In the genomic region with DNA sequence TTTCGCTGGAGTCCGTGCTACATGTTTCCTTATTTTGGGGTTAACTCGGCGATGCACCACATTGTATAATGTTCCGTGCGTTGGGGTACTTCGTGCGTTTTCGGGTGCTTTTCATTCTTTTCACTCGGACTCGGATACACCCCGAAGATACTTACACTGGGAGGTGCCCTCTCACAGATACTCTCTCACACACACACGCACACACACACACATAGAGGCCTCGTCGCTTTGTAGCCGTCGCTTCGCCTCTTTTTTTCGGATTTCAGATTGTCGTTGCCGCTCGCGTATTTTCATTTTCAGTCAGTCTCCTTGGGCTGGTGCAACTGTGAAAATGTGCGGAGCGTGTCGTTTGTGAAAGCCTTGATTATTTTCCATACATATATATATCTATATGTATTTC, we compare ENCODE assay signal across 5 fruit fly cellular contexts.
TF ChIP-seq lines count a peak whose summit lies in the region.

No protein-coding gene starts in this region.

- no peak for TF ChIP-seq CTCF in whole organism, embryonic (GFP tag; optimal IDR thresholded peaks at IDR 0.05; lab: Kevin White, UChicago)

TF ChIP-seq in whole organism, adult, 20 proteins besides CTCF, POLR2A, EP300 and RAD21 (continues in another document):
- TF ChIP-seq CG11617 (GFP tag; optimal IDR thresholded peaks at IDR 0.05; lab: Kevin White, UChicago), result peak; percentile 65
- peak; percentile 91 for TF ChIP-seq cic (GFP tag; optimal IDR thresholded peaks at IDR 0.05; lab: Kevin White, UChicago)
- TF ChIP-seq Clk (GFP tag; optimal IDR thresholded peaks at IDR 0.05; lab: Kevin White, UChicago), result peak; percentile 85
- TF ChIP-seq tj (GFP tag; optimal IDR thresholded peaks at IDR 0.05; lab: Kevin White, UChicago), result peak; percentile 66
- TF ChIP-seq pad (GFP tag; optimal IDR thresholded peaks at IDR 0.05; lab: Kevin White, UChicago), result no peak
- peak; percentile 26 for TF ChIP-seq Hr96 (GFP tag; optimal IDR thresholded peaks at IDR 0.05; lab: Kevin White, UChicago)
- TF ChIP-seq ovo (GFP tag; optimal IDR thresholded peaks at IDR 0.05; lab: Kevin White, UChicago), result peak; percentile 53
- peak; percentile 61 for TF ChIP-seq Mnt (GFP tag; optimal IDR thresholded peaks at IDR 0.05; lab: Kevin White, UChicago)
- peak; percentile 80 for TF ChIP-seq CG12768 (GFP tag; optimal IDR thresholded peaks at IDR 0.05; lab: Kevin White, UChicago)
- no peak for TF ChIP-seq cnc (optimal IDR thresholded peaks at IDR 0.05; lab: Kevin White, UChicago)
- TF ChIP-seq CG7101 (tag; optimal IDR thresholded peaks at IDR 0.05; lab: Kevin White, UChicago), result peak; percentile 57
- peak; percentile 69 for TF ChIP-seq CG7045 (GFP tag; optimal IDR thresholded peaks at IDR 0.05; lab: Kevin White, UChicago)
- TF ChIP-seq CG33017 (tag; optimal IDR thresholded peaks at IDR 0.05; lab: Kevin White, UChicago), result peak; percentile 79
- peak; percentile 2 for TF ChIP-seq CG1620 (GFP tag; optimal IDR thresholded peaks at IDR 0.05; lab: Kevin White, UChicago)
- peak; percentile 45 for TF ChIP-seq CG14711 (tag; optimal IDR thresholded peaks at IDR 0.05; lab: Kevin White, UChicago)
- TF ChIP-seq bab1 (GFP tag; optimal IDR thresholded peaks at IDR 0.05; lab: Kevin White, UChicago), result peak; percentile 66
- no peak for TF ChIP-seq kay (GFP tag; lab: Kevin White, UChicago; ENCODE audit: borderline replicate concordance)

TF ChIP-seq in whole organism, embryonic, 481 proteins besides CTCF, POLR2A, EP300 and RAD21 (continues in another document):
- no peak for TF ChIP-seq chif (GFP tag; optimal IDR thresholded peaks at IDR 0.05; lab: Kevin White, UChicago)
- no peak for TF ChIP-seq CG15696 (tag; optimal IDR thresholded peaks at IDR 0.05; lab: Kevin White, UChicago)
- TF ChIP-seq CG14014 (GFP tag; IDR thresholded peaks at IDR 0.05; lab: Robert Waterston, UW), result peak; percentile 53; the same call in 1 of the 2 replicates
- peak in 1 of 2 experiments; percentile 93 for TF ChIP-seq Pdp1 (GFP tag; optimal IDR thresholded peaks at IDR 0.05; lab: Kevin White, UChicago)
- TF ChIP-seq CG6813 (GFP tag; optimal IDR thresholded peaks at IDR 0.05; lab: Kevin White, UChicago), result no peak
- peak; percentile 18 for TF ChIP-seq Nf-YC (tag; optimal IDR thresholded peaks at IDR 0.05; lab: Kevin White, UChicago)
- TF ChIP-seq CG13287 (GFP tag; IDR thresholded peaks at IDR 0.05; lab: Robert Waterston, UW; ENCODE audit: partially characterized antibody), result peak; percentile 9; the same call in 1 of the 2 replicates
- TF ChIP-seq zen2 (GFP tag; IDR thresholded peaks at IDR 0.05; lab: Robert Waterston, UW; ENCODE audit: partially characterized antibody), result 0 out of 3 replicates have a peak, but pooled peaks have one; percentile 37
- TF ChIP-seq Xrp1 (GFP tag; IDR thresholded peaks at IDR 0.05; lab: Robert Waterston, UW), result peak; percentile 32
- no peak for TF ChIP-seq ems (GFP tag; optimal IDR thresholded peaks at IDR 0.05; lab: Kevin White, UChicago)
- TF ChIP-seq Camta (GFP tag; optimal IDR thresholded peaks at IDR 0.05; lab: Kevin White, UChicago), result no peak
- peak; percentile 96 for TF ChIP-seq CG8765 (GFP tag; IDR thresholded peaks at IDR 0.05; lab: Robert Waterston, UW)
- TF ChIP-seq CG10147 (GFP tag; optimal IDR thresholded peaks at IDR 0.05; lab: Kevin White, UChicago), result peak; percentile 49
- peak; percentile 45 for TF ChIP-seq CG10543 (GFP tag; optimal IDR thresholded peaks at IDR 0.05; lab: Kevin White, UChicago)
- no peak for TF ChIP-seq Ptx1 (GFP tag; IDR thresholded peaks at IDR 0.05; lab: Robert Waterston, UW)
- peak; percentile 4 for TF ChIP-seq tin (GFP tag; optimal IDR thresholded peaks at IDR 0.05; lab: Kevin White, UChicago)

TF ChIP-seq in whole organism, prepupa, 60 proteins besides CTCF, POLR2A, EP300 and RAD21 (continues in another document):
- TF ChIP-seq esn (GFP tag; optimal IDR thresholded peaks at IDR 0.05; lab: Kevin White, UChicago) (peak; percentile 48), CG6276 (GFP tag; optimal IDR thresholded peaks at IDR 0.05; lab: Kevin White, UChicago) (peak; percentile 54), Hr4 (GFP tag; optimal IDR thresholded peaks at IDR 0.05; lab: Kevin White, UChicago) (no peak), Gug (GFP tag; IDR thresholded peaks at IDR 0.05; lab: Robert Waterston, UW) (peak; percentile 45; the same call in 1 of the 2 replicates), Smox (GFP tag; optimal IDR thresholded peaks at IDR 0.05; lab: Kevin White, UChicago) (peak; percentile 33), Lpt (GFP tag; optimal IDR thresholded peaks at IDR 0.05; lab: Kevin White, UChicago) (peak; percentile 25), CG6854 (GFP tag; optimal IDR thresholded peaks at IDR 0.05; lab: Kevin White, UChicago) (peak; percentile 58), Hr38 (GFP tag; optimal IDR thresholded peaks at IDR 0.05; lab: Kevin White, UChicago) (no peak), net (GFP tag; optimal IDR thresholded peaks at IDR 0.05; lab: Kevin White, UChicago) (peak; percentile 51), CG32006 (GFP tag; optimal IDR thresholded peaks at IDR 0.05; lab: Kevin White, UChicago) (peak; percentile 7), acj6 (GFP tag; optimal IDR thresholded peaks at IDR 0.05; lab: Kevin White, UChicago) (no peak), CG34406 (GFP tag; optimal IDR thresholded peaks at IDR 0.05; lab: Kevin White, UChicago) (peak; percentile 16), CG16779 (tag; optimal IDR thresholded peaks at IDR 0.05; lab: Kevin White, UChicago) (peak; percentile 22), CG15336 (GFP tag; IDR thresholded peaks at IDR 0.05; lab: Robert Waterston, UW) (peak; percentile 79), fd85E (GFP tag; optimal IDR thresholded peaks at IDR 0.05; lab: Kevin White, UChicago) (peak; percentile 79), Sox102F (GFP tag; optimal IDR thresholded peaks at IDR 0.05; lab: Kevin White, UChicago) (peak; percentile 74), CG6163 (GFP tag; IDR thresholded peaks at IDR 0.05; lab: Robert Waterston, UW) (peak; percentile 86), eg (GFP tag; IDR thresholded peaks at IDR 0.05; lab: Robert Waterston, UW) (peak; percentile 78; the same call in 2 of the 3 replicates)

TF ChIP-seq in whole organism, pupa, 21 proteins besides CTCF, POLR2A, EP300 and RAD21:
- TF ChIP-seq CG13204 (GFP tag; optimal IDR thresholded peaks at IDR 0.05; lab: Kevin White, UChicago) (peak; percentile 32), CG9948 (tag; optimal IDR thresholded peaks at IDR 0.05; lab: Kevin White, UChicago) (no peak), Pif1B (GFP tag; optimal IDR thresholded peaks at IDR 0.05; lab: Kevin White, UChicago) (peak; percentile 54), fd96Ca (GFP tag; IDR thresholded peaks at IDR 0.05; lab: Robert Waterston, UW) (peak; percentile 95), CG34367 (tag; optimal IDR thresholded peaks at IDR 0.05; lab: Kevin White, UChicago) (no peak), CG17806 (tag; optimal IDR thresholded peaks at IDR 0.05; lab: Kevin White, UChicago) (no peak), gl (tag; optimal IDR thresholded peaks at IDR 0.05; lab: Kevin White, UChicago) (no peak), EcR (GFP tag; optimal IDR thresholded peaks at IDR 0.05; lab: Kevin White, UChicago) (peak; percentile 28), Snoo (tag; optimal IDR thresholded peaks at IDR 0.05; lab: Kevin White, UChicago) (no peak), CG14655 (GFP tag; optimal IDR thresholded peaks at IDR 0.05; lab: Kevin White, UChicago) (peak; percentile 28), CG32121 (GFP tag; IDR thresholded peaks at IDR 0.05; lab: Robert Waterston, UW) (peak; percentile 95), CG8301 (tag; optimal IDR thresholded peaks at IDR 0.05; lab: Kevin White, UChicago) (no peak), CG15710 (tag; optimal IDR thresholded peaks at IDR 0.05; lab: Kevin White, UChicago) (peak; percentile 16), Pif1A (GFP tag; optimal IDR thresholded peaks at IDR 0.05; lab: Kevin White, UChicago) (peak; percentile 57), CG12605 (GFP tag; IDR thresholded peaks at IDR 0.05; lab: Robert Waterston, UW) (peak; percentile 74), CG4496 (GFP tag; IDR thresholded peaks at IDR 0.05; lab: Robert Waterston, UW) (peak; percentile 82), Ets98B (GFP tag; IDR thresholded peaks at IDR 0.05; lab: Robert Waterston, UW) (peak; percentile 96)

TF ChIP-seq in whole organism, wandering third instar larva, 38 proteins besides CTCF, POLR2A, EP300 and RAD21 (continues in another document):
- TF ChIP-seq CG32264 (GFP tag; optimal IDR thresholded peaks at IDR 0.05; lab: Kevin White, UChicago) (no peak), CG9705 (GFP tag; optimal IDR thresholded peaks at IDR 0.05; lab: Kevin White, UChicago) (no peak), jim (GFP tag; optimal IDR thresholded peaks at IDR 0.05; lab: Kevin White, UChicago) (no peak), dmrt93B (GFP tag; optimal IDR thresholded peaks at IDR 0.05; lab: Kevin White, UChicago) (no peak), h (GFP tag; optimal IDR thresholded peaks at IDR 0.05; lab: Kevin White, UChicago) (peak; percentile 30), Hr78 (GFP tag; optimal IDR thresholded peaks at IDR 0.05; lab: Kevin White, UChicago) (no peak), rgr (GFP tag; optimal IDR thresholded peaks at IDR 0.05; lab: Kevin White, UChicago) (peak; percentile 49), sage (GFP tag; optimal IDR thresholded peaks at IDR 0.05; lab: Kevin White, UChicago) (peak; percentile 74), Sp1 (GFP tag; optimal IDR thresholded peaks at IDR 0.05; lab: Kevin White, UChicago) (peak; percentile 46), fru (GFP tag; optimal IDR thresholded peaks at IDR 0.05; lab: Kevin White, UChicago) (no peak), Jra (GFP tag; optimal IDR thresholded peaks at IDR 0.05; lab: Kevin White, UChicago) (no peak), CrebA (GFP tag; optimal IDR thresholded peaks at IDR 0.05; lab: Kevin White, UChicago; ENCODE audit: borderline replicate concordance) (peak; percentile 63), Dif (GFP tag; optimal IDR thresholded peaks at IDR 0.05; lab: Kevin White, UChicago; ENCODE audit: partially characterized antibody) (peak; percentile 7), foxo (GFP tag; optimal IDR thresholded peaks at IDR 0.05; lab: Kevin White, UChicago) (peak in 1 of 2 experiments; percentile 39), lola (GFP tag; optimal IDR thresholded peaks at IDR 0.05; lab: Kevin White, UChicago) (no peak), N (GFP tag; optimal IDR thresholded peaks at IDR 0.05; lab: Kevin White, UChicago) (no peak), dl (GFP tag; optimal IDR thresholded peaks at IDR 0.05; lab: Kevin White, UChicago; ENCODE audit: insufficient read depth in 1 of 2, partially characterized antibody in 2 of 2) (no peak), dsf (GFP tag; optimal IDR thresholded peaks at IDR 0.05; lab: Kevin White, UChicago; ENCODE audit: borderline replicate concordance) (no peak), HLH106 (tag; optimal IDR thresholded peaks at IDR 0.05; lab: Kevin White, UChicago) (no peak), pan (optimal IDR thresholded peaks at IDR 0.05; lab: Kevin White, UChicago) (no peak), ey (GFP tag; optimal IDR thresholded peaks at IDR 0.05; lab: Kevin White, UChicago) (no peak), Abd-B (GFP tag; optimal IDR thresholded peaks at IDR 0.05; lab: Kevin White, UChicago) (no peak), brk (GFP tag; optimal IDR thresholded peaks at IDR 0.05; lab: Kevin White, UChicago) (no peak), usp (GFP tag; optimal IDR thresholded peaks at IDR 0.05; lab: Kevin White, UChicago) (no peak), Dfd (GFP tag; optimal IDR thresholded peaks at IDR 0.05; lab: Kevin White, UChicago) (no peak)
